Worm (Caenorhabditis elegans) whole organism, midembryonic: ENCODE data around the gene C05B5.5.
"Not testable (repeated sequence)": the region's sequence is repeated elsewhere in the genome, so short reads cannot be mapped to it uniquely, and the experiment has no call there.

Experiments used
- T22C8.4 ChIP-seq: fragments of 200-800 bp; sonication (Bioruptor generic); IDR thresholded peaks from 2 replicates; pipeline ENCODE4 v1.3.6; 2022; ENCODE audit warnings: missing genetic modification characterization, missing compliant biosample characterization
- cog-1 ChIP-seq: sonication (generic microtip); optimal IDR thresholded peaks from 2 replicates; lab custom pipeline; 2016; ENCODE audit warnings: missing genetic modification characterization, missing compliant biosample characterization
- flt-1 ChIP-seq: fragments of 200-800 bp; sonication (Bioruptor generic); IDR thresholded peaks from 2 replicates; pipeline ENCODE4 v1.3.6; 2022; ENCODE audit warnings: missing genetic modification characterization, missing compliant biosample characterization
- klf-2 ChIP-seq: fragments of 200-800 bp; sonication (Bioruptor generic); conservative IDR thresholded peaks from 2 replicates; pipeline ENCODE4 v1.3.6; 2022; ENCODE audit warnings: missing genetic modification reagents, missing genetic modification characterization, missing compliant biosample characterization
- med-1 ChIP-seq: sonication (generic microtip); optimal IDR thresholded peaks from 2 replicates; lab custom pipeline; 2017; ENCODE audit warnings: missing genetic modification characterization, mild to moderate bottlenecking, missing compliant biosample characterization, antibody characterized with exemption, missing genetic modification reagents; ENCODE audit not compliant: insufficient read depth
- ref-1 ChIP-seq: fragments of 200-800 bp; sonication (Bioruptor generic); conservative IDR thresholded peaks from 2 replicates; pipeline ENCODE4 v1.3.6; 2022; ENCODE audit warnings: missing genetic modification reagents, missing genetic modification characterization, missing compliant biosample characterization
- tab-1 ChIP-seq: fragments of 200-800 bp; sonication (Bioruptor generic); IDR thresholded peaks from 2 replicates; pipeline ENCODE4 v1.3.6; 2022; ENCODE audit warnings: missing genetic modification characterization, missing compliant biosample characterization
- ztf-23 ChIP-seq: fragments of 200-800 bp; sonication (Bioruptor generic); IDR thresholded peaks from 2 replicates; pipeline ENCODE4 v1.3.6; 2022; ENCODE audit warnings: missing genetic modification reagents, missing genetic modification characterization, missing compliant biosample characterization
- ztf-29 ChIP-seq: fragments of 200-800 bp; sonication (Bioruptor generic); IDR thresholded peaks from 2 replicates; pipeline ENCODE4 v1.3.6; 2022; ENCODE audit warnings: missing genetic modification reagents, missing genetic modification characterization, missing compliant biosample characterization

Gene C05B5.5

DNA sequence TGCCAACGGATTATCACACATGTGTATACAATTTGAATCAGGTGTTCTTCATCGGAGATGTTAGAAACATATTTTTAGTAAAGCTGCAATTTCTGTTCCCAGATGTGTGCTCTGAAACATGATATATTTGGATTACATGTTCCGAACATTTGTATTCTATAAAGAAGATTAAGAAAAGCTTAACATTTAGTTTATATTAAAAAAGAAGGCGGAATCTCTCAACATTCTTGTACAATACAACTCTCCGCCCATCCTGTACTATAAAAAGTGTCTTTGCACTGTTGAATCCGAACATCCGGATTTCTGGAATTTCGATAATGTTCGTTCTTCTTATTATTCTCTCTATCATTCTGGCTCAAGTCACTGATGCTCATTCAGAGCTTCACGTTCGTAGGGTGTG lies 26.8 kb downstream of the C05B5.5 start, which contains the start of gene ins-23:
ins-23 (plus strand) TSS at position 301 of the 400 bp plus-strand sequence.
- TF ChIP-seq T22C8.4 (GFP tag; lab: Robert Waterston, UW) (no peak), med-1 (GFP tag; lab: Kevin White, UChicago) (no peak), tab-1 (GFP tag; lab: Robert Waterston, UW) (no peak), ref-1 (GFP tag; lab: Robert Waterston, UW) (no peak), ztf-29 (GFP tag; lab: Robert Waterston, UW) (no peak), flt-1 (GFP tag; lab: Robert Waterston, UW) (no peak)

DNA sequence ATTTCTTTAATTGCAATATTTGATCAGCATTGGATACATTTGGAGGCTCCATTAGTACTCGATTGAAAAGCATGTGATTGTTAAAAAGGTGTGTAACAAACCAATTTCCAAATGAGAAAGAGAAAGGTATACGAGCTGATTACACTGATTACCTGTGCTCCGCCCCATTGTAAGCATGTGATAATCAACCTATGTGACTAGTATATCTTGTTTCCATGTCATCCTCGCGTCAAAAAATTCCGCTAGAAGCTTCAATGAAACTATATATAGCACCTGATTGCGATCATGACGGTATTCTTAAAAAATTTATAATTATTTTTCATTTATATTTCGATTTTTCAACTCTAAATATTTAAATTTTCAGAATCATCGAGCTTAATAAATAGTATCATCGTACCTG lies 29.4 kb downstream of the C05B5.5 start, which contains the start of gene M04D8.4:
M04D8.4 (minus strand) TSS at position 101 of the 400 bp plus-strand sequence.
- TF ChIP-seq ztf-23 (GFP tag; lab: Robert Waterston, UW) (no peak), tab-1 (GFP tag; lab: Robert Waterston, UW) (no peak), ref-1 (GFP tag; lab: Robert Waterston, UW) (no peak), cog-1 (tag; lab: Kevin White, UChicago) (no peak), T22C8.4 (GFP tag; lab: Robert Waterston, UW) (no peak), ztf-29 (GFP tag; lab: Robert Waterston, UW) (no peak), klf-2 (no peak), med-1 (GFP tag; lab: Kevin White, UChicago) (no peak), flt-1 (GFP tag; lab: Robert Waterston, UW) (no peak)

DNA sequence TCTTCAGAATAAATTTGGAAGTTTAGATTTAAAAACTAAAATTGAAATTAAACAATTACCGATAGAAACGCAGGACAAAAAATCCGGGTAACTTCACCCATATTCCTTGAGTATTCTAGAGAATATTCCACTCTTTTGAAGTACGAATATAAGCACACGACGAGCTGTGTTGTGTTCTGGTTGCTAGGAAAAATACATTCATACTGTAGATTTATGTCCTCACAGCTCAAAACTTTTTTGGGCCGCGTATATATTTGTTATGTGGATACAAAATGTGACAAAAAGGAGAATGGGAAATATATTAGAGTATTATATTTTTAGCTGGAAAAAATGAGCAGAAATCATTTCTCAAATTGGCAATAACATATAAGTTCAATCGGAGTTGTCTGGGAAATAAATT lies 32.1 kb downstream of the C05B5.5 start, which contains the start of gene M04D8.5:
M04D8.5 (minus strand) TSS at position 101 of the 400 bp plus-strand sequence.
- TF ChIP-seq cog-1 (tag; lab: Kevin White, UChicago) = no peak

DNA sequence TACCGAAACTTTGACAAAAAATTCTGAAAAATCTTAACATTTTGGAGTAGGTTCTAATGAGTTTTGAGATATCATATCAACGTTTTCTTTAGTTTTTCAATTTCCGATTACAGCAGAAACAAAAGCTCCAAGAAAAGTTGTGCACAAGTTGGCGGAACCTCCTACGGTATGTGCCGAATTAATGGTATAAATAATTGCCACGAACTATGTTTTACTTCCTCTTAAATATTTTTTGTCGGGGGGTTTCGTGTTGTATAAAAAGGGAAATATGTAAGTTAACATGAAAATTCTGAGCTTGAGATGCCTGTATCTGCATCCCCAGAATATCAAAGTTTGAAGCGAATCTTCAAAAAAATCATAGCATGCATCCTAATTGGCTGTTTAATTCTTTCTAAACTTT lies 32.7 kb downstream of the C05B5.5 start, which contains the start of gene M04D8.8:
M04D8.8 (plus strand) TSS at position 301 of the 400 bp plus-strand sequence.
- TF ChIP-seq flt-1 (GFP tag; lab: Robert Waterston, UW) (no peak), ztf-29 (GFP tag; lab: Robert Waterston, UW) (no peak), ztf-23 (GFP tag; lab: Robert Waterston, UW) (no peak), cog-1 (tag; lab: Kevin White, UChicago) (no peak), ref-1 (GFP tag; lab: Robert Waterston, UW) (no peak), med-1 (GFP tag; lab: Kevin White, UChicago) (no peak), tab-1 (GFP tag; lab: Robert Waterston, UW) (no peak), klf-2 (no peak), T22C8.4 (GFP tag; lab: Robert Waterston, UW) (no peak)

DNA sequence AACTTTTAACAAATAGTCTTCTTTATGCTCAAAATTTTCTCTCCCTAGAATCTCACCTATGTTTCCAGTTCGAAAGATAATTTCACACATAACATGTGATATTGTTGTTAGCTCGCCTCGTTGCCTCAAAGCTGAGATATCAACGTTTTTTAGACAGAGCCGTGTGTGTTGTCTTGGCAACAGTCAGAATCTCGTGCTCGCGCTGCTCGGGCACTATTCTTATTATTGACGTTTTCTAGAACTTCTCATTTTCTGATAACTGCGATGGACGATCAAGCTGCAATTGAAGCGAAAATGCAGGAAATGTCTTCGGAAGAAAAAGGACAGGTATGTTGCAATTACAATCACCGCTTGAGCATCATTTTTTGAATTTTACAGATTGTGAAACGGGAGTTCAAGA lies 34.6 kb downstream of the C05B5.5 start, which contains the start of gene xbx-3:
xbx-3 (plus strand) TSS at position 163 of the 400 bp plus-strand sequence.
- no peak for TF ChIP-seq T22C8.4 (GFP tag; lab: Robert Waterston, UW)

DNA sequence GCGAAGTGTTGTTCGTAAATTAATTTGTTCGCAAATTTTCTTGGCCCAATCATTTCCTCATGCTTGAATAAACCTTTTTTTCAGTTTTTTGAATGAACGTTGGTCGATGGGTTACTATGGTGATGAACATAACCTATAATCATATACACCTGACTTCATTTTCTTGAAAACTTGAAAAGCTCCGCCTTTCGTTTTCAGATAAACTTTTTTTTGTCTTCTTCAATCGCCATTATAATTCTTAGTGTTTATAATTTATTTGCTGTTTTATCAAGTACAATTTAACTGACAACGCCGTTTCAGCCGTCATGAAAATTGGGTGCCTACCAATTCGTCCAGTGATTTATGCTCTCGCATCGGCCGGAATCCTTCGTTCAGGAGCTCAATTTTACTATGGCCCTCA lies 36.0 kb downstream of the C05B5.5 start, which contains the start of gene M04D8.7:
M04D8.7 (plus strand) TSS at position 301 of the 400 bp plus-strand sequence.
- TF ChIP-seq ref-1 (GFP tag; lab: Robert Waterston, UW) = no peak
- no peak for TF ChIP-seq ztf-29 (GFP tag; lab: Robert Waterston, UW)
- no peak for TF ChIP-seq cog-1 (tag; lab: Kevin White, UChicago)
- TF ChIP-seq T22C8.4 (GFP tag; lab: Robert Waterston, UW) = no peak
- TF ChIP-seq tab-1 (GFP tag; lab: Robert Waterston, UW) = no peak
- TF ChIP-seq klf-2 = no peak
- TF ChIP-seq ztf-23 (GFP tag; lab: Robert Waterston, UW) = no peak
- TF ChIP-seq med-1 (GFP tag; lab: Kevin White, UChicago) = no peak
- no peak for TF ChIP-seq flt-1 (GFP tag; lab: Robert Waterston, UW)

DNA sequence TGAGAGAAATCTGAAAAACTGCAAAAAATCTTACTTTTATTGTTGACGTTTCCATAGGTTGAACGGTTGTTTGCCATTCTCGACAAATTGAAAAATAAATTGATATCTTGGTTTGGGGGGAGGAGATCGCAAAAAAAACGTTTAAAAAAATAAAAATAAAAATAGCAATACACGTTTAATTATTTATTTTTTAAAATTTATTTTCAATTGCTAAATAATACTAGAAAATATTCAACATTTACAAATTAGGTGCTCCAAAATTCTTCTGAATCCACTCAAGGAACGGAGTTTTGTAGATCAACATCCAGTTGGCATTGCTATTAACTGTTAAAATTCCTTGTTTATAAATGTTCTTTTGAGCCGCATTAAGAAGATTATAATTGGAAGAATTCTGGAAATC lies 38.9 kb downstream of the C05B5.5 start, which contains the start of gene T16G12.7:
T16G12.7 (minus strand) TSS at position 101 of the 400 bp plus-strand sequence.
- no peak for TF ChIP-seq cog-1 (tag; lab: Kevin White, UChicago)
- no peak for TF ChIP-seq med-1 (GFP tag; lab: Kevin White, UChicago)
- no peak for TF ChIP-seq ztf-29 (GFP tag; lab: Robert Waterston, UW)
- TF ChIP-seq ref-1 (GFP tag; lab: Robert Waterston, UW) = no peak
- TF ChIP-seq T22C8.4 (GFP tag; lab: Robert Waterston, UW) = no peak
- TF ChIP-seq flt-1 (GFP tag; lab: Robert Waterston, UW) = no peak
- no peak for TF ChIP-seq ztf-23 (GFP tag; lab: Robert Waterston, UW)
- no peak for TF ChIP-seq tab-1 (GFP tag; lab: Robert Waterston, UW)
- TF ChIP-seq klf-2 = no peak

DNA sequence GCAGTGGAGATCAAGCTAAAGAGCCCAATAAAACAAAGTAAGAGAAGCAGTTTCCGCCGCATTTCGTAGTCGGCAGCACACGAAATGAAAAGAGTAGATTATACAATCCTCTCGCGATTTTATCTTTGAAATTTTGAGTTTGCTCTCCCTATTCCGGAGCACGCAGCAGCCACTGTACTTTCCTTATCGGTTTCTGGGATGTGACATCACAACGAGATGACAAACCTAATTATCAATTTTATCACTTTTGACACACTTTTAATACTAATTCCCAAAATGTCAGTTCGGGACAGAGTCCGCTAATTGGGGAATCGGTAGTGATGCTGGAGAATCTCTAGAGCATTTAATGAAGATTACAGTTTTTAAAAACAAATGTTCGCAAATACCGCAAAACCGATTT lies 48.5 kb downstream of the C05B5.5 start, which contains the start of gene T16G12.1:
T16G12.1 (minus strand) TSS at position 176 of the 400 bp plus-strand sequence.
- no peak for TF ChIP-seq ref-1 (GFP tag; lab: Robert Waterston, UW)
- no peak for TF ChIP-seq cog-1 (tag; lab: Kevin White, UChicago)
- TF ChIP-seq ztf-23 (GFP tag; lab: Robert Waterston, UW) = no peak
- TF ChIP-seq tab-1 (GFP tag; lab: Robert Waterston, UW) = no peak
- TF ChIP-seq T22C8.4 (GFP tag; lab: Robert Waterston, UW) = no peak
- no peak for TF ChIP-seq ztf-29 (GFP tag; lab: Robert Waterston, UW)
- TF ChIP-seq med-1 (GFP tag; lab: Kevin White, UChicago) = no peak
- no peak for TF ChIP-seq flt-1 (GFP tag; lab: Robert Waterston, UW)
- no peak for TF ChIP-seq klf-2

DNA sequence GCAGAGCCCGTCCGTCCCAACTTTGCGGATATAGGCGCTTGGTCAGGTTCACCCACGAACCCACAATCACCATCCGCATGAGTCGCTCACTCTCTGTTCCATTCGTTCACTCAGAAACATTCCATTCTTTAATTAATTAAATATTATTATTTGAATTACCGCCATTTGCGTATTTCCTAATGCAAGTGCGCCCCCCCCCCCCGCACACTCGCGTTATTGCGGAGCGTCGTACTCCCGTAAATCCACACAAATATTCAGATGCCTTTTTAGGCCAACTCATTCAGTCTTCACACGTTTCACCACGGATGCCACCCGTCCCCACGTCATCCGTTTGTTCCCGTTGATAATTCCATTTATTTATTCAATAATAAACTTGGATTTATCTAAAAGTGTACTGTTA lies 49.2 kb downstream of the C05B5.5 start, which contains the start of gene T16G12.3:
T16G12.3 (plus strand) TSS at position 301 of the 400 bp plus-strand sequence.
- not testable (repeated sequence) for TF ChIP-seq tab-1 (GFP tag; lab: Robert Waterston, UW); cog-1 (tag; lab: Kevin White, UChicago); ref-1 (GFP tag; lab: Robert Waterston, UW)
